Fruit fly (Drosophila melanogaster): Measurements from ENCODE around the gene CG5866.
A peak's percentile ranks its signal among the peaks of the same experiment; 100 is the strongest.

CG5866 gene

DNA sequence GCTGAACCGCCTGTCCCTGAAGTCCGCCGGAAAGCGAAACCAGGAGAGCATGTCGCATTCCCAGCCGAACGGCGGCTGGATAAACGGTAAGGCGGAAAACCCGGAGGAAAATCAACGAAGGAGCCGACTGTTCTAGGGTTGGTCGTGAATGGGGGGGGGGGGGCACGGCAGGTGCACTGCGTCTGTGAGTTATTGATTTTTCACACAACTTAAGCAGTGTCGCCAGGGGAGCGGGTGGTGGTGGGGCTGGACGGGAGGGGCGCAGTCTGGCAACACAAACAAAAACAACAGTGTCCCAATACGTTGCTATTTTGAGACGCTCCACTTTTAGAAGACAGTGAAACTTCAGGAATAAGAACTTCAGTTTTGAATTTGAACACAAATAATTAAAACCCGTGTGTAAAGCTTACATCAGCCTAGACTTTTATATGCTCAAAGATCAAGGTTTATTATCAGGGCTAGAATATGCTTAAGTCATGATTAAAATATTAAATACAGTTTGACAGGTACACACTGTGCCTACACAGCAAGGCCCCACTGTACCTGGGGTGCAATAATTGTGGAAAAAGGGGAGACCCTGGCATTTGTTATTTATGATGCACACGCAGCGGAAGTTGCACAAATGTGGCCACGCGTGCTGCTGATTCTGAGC is 29.2 kb upstream of the CG5866 start (continued):
- TF ChIP-seq lab (GFP tag; optimal IDR thresholded peaks at IDR 0.05), result peak; percentile 75
- TF ChIP-seq seq (GFP tag; IDR thresholded peaks at IDR 0.05), result peak; percentile 49; the same call in 1 of the 2 replicates
- TF ChIP-seq CG9437 (GFP tag; optimal IDR thresholded peaks at IDR 0.05), result peak; percentile 40
- TF ChIP-seq CG12659 (GFP tag; optimal IDR thresholded peaks at IDR 0.05), result peak; percentile 26
- peak; percentile 6 to 64 for TF ChIP-seq dpn (GFP tag; optimal IDR thresholded peaks at IDR 0.05)
- TF ChIP-seq ATbp (GFP tag; optimal IDR thresholded peaks at IDR 0.05), result peak; percentile 77
- TF ChIP-seq Oaz (GFP tag; IDR thresholded peaks at IDR 0.05), result peak; percentile 17; the same call in 1 of the 2 replicates
- TF ChIP-seq CG8359 (GFP tag; optimal IDR thresholded peaks at IDR 0.05; ENCODE audit: borderline replicate concordance), result no peak
- peak; percentile 51 for TF ChIP-seq CG17802 (tag; optimal IDR thresholded peaks at IDR 0.05)
- TF ChIP-seq CG11560 (tag; IDR thresholded peaks at IDR 0.05), result no peak
- TF ChIP-seq cas (GFP tag; IDR thresholded peaks at IDR 0.05), result no peak
- TF ChIP-seq CG6765 (GFP tag; optimal IDR thresholded peaks at IDR 0.05), result no peak
- no peak for TF ChIP-seq gfzf (GFP tag; optimal IDR thresholded peaks at IDR 0.05)
- TF ChIP-seq crol (GFP tag; IDR thresholded peaks at IDR 0.05), result peak; percentile 97
- TF ChIP-seq CG12744 (GFP tag; optimal IDR thresholded peaks at IDR 0.05), result no peak
- peak; percentile 14; the same call in 1 of the 2 replicates for TF ChIP-seq CG3847 (GFP tag; IDR thresholded peaks at IDR 0.05)
- TF ChIP-seq CG14667 (GFP tag; IDR thresholded peaks at IDR 0.05), result peak; percentile 72
- TF ChIP-seq CG10979 (tag; optimal IDR thresholded peaks at IDR 0.05), result peak; percentile 80
- peak; percentile 75 for TF ChIP-seq CG13424 (tag; optimal IDR thresholded peaks at IDR 0.05)
- TF ChIP-seq ssp (GFP tag; IDR thresholded peaks at IDR 0.05), result peak; percentile 48
- no peak for TF ChIP-seq tx (GFP tag; optimal IDR thresholded peaks at IDR 0.05)
- peak; percentile 30 for TF ChIP-seq Abd-B (GFP tag; optimal IDR thresholded peaks at IDR 0.05)
- TF ChIP-seq stwl (tag; optimal IDR thresholded peaks at IDR 0.05), result no peak
- no peak for TF ChIP-seq en (GFP tag; optimal IDR thresholded peaks at IDR 0.05)
- TF ChIP-seq croc (GFP tag; conservative IDR thresholded peaks at IDR 0.05), result peak; percentile 64
- peak; percentile 81 for TF ChIP-seq Sox102F (GFP tag; optimal IDR thresholded peaks at IDR 0.05)
- TF ChIP-seq TFAM (GFP tag; optimal IDR thresholded peaks at IDR 0.05), result no peak
- TF ChIP-seq CG2678 (tag; optimal IDR thresholded peaks at IDR 0.05), result peak; percentile 82
- TF ChIP-seq Kr (GFP tag; optimal IDR thresholded peaks at IDR 0.05), result no peak
- TF ChIP-seq caup (GFP tag; optimal IDR thresholded peaks at IDR 0.05; ENCODE audit: severe bottlenecking), result peak; percentile 45
- TF ChIP-seq Atf3 (GFP tag; optimal IDR thresholded peaks at IDR 0.05), result no peak
- peak; percentile 71 for TF ChIP-seq CG2875 (GFP tag; optimal IDR thresholded peaks at IDR 0.05)
- peak; percentile 43; the same call in 1 of the 2 replicates for TF ChIP-seq CG8765 (GFP tag; IDR thresholded peaks at IDR 0.05)
- TF ChIP-seq Asciz (GFP tag; optimal IDR thresholded peaks at IDR 0.05), result peak; percentile 76
- TF ChIP-seq lmd (GFP tag; IDR thresholded peaks at IDR 0.05), result peak; percentile 69
- TF ChIP-seq jing (GFP tag; optimal IDR thresholded peaks at IDR 0.05), result peak; percentile 40
- peak; percentile 83 for TF ChIP-seq fd96Cb (tag; optimal IDR thresholded peaks at IDR 0.05)
- peak; percentile 24 for TF ChIP-seq CG5180 (GFP tag; optimal IDR thresholded peaks at IDR 0.05)
- TF ChIP-seq dysf (GFP tag; IDR thresholded peaks at IDR 0.05), result peak; percentile 65
- TF ChIP-seq mam (GFP tag; optimal IDR thresholded peaks at IDR 0.05), result no peak
- TF ChIP-seq Ssrp (tag; optimal IDR thresholded peaks at IDR 0.05), result peak; percentile 65
- TF ChIP-seq CG10366 (GFP tag; IDR thresholded peaks at IDR 0.05), result peak; percentile 82
- peak; percentile 75 for TF ChIP-seq HLH3B (GFP tag; IDR thresholded peaks at IDR 0.05)
- TF ChIP-seq Dref (GFP tag; IDR thresholded peaks at IDR 0.05), result no peak
- peak; percentile 58 for TF ChIP-seq CG9817 (tag; optimal IDR thresholded peaks at IDR 0.05)
- TF ChIP-seq zfh2 (GFP tag; optimal IDR thresholded peaks at IDR 0.05), result peak; percentile 12
- TF ChIP-seq HmgZ (tag; optimal IDR thresholded peaks at IDR 0.05), result no peak
- TF ChIP-seq oc (tag; optimal IDR thresholded peaks at IDR 0.05), result peak; percentile 39
- no peak for TF ChIP-seq Dek (tag; optimal IDR thresholded peaks at IDR 0.05)
